Fruit fly (Drosophila melanogaster) whole organism, wandering third instar larva: ENCODE results near the gene Cpr78E.

Source experiments
- Dif ChIP-seq: fragments of 200-275, 200-300 bp; sonication (Bioruptor generic); optimal IDR thresholded peaks from 2 replicates; lab custom pipeline; 2018; ENCODE audit warnings: missing biosample characterization, missing genetic modification characterization; ENCODE audit not compliant: partially characterized antibody
- Hr83 ChIP-seq: fragments of 200-300 bp; sonication (Bioruptor generic); optimal IDR thresholded peaks from 2 replicates; lab custom pipeline; 2016; ENCODE audit warnings: missing biosample characterization, mild to moderate bottlenecking, missing genetic modification characterization, moderate library complexity; ENCODE audit not compliant: poor library complexity, severe bottlenecking
- Jra ChIP-seq: sonication (Bioruptor generic); optimal IDR thresholded peaks from 2 replicates; lab custom pipeline; 2016; ENCODE audit warnings: missing biosample characterization, missing genetic modification characterization
- N ChIP-seq: fragments of >200 bp; optimal IDR thresholded peaks from 2 replicates; lab custom pipeline; 2018; ENCODE audit warnings: missing biosample characterization, missing external identifiers, missing genetic modification characterization
- Vsx2 ChIP-seq: fragments of 200-300, 225-300 bp; sonication (Bioruptor generic); optimal IDR thresholded peaks from 2 replicates; lab custom pipeline; 2018; ENCODE audit warnings: missing biosample characterization, missing genetic modification characterization; ENCODE audit not compliant: partially characterized antibody
- dl ChIP-seq, 2 experiments: fragments of 175-275, 200-275 bp in 1 of 2; fragments of 200-275 bp in 1 of 2; sonication (Bioruptor generic); optimal IDR thresholded peaks; lab custom pipeline; 2018; ENCODE audit warnings: mild to moderate bottlenecking in 2 of 2, missing biosample characterization in 2 of 2, missing genetic modification characterization in 2 of 2, moderate library complexity in 2 of 2; ENCODE audit not compliant: partially characterized antibody in 2 of 2, insufficient read depth in 1 of 2
- rgr ChIP-seq: fragments of 200-800 bp; sonication (Bioruptor generic); optimal IDR thresholded peaks from 3 replicates; lab custom pipeline; 2016; ENCODE audit warnings: missing biosample characterization, mild to moderate bottlenecking, missing genetic modification characterization
- usp ChIP-seq: fragments of >200 bp; optimal IDR thresholded peaks from 2 replicates; lab custom pipeline; 2017; ENCODE audit warnings: missing biosample characterization, missing genetic modification characterization

DNA sequence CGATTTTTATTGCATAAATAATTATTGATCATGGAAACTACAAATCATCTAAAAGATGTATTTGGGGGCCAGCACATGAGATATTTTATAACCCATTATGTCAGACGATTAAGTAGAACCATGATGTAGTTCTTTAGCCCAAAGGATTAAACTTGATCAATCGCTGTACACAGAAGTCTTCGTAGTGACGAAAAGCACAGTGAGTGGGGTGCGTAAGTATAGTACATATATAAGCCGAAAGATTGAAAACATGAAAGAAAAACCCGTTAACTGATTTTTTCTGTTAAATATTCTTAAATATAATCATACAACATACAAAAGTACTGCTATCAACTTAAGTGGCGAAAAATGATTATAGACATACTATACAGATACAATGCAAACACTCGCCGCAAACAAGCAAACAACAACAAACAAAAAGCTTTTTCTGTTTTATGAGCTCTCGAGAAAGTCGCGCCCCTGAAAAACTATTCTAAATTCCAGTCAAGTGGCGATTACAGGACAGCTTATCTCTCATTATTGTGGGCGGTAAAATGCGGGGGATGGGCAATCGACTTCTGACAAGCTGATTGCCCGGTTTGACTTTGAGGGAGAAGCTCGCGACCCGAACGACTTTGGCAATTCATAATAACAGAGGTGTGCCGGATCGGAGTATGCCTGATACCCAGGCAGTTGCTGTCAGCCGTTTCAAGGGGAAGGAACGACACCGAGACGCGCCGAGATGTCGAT, 30.4 kb downstream of the Cpr78E start, which contains the start of gene CG32444:
- TF ChIP-seq usp (GFP tag; lab: Kevin White, UChicago) (no peak), rgr (GFP tag; lab: Kevin White, UChicago) (no peak), Dif (no peak), Jra (GFP tag; lab: Kevin White, UChicago) (no peak), Vsx2 (GFP tag; lab: Kevin White, UChicago) (no peak), Hr83 (GFP tag; lab: Kevin White, UChicago) (no peak), dl (GFP tag; optimal IDR thresholded peaks at IDR 0.05; lab: Kevin White, UChicago; ENCODE audit: insufficient read depth in 1 of 2, partially characterized antibody in 2 of 2) (no peak), N (no peak)
